Worm (Caenorhabditis elegans) whole organism, L4 larva: Measurements from ENCODE around the gene F21D9.1.

Source experiments
- D1046.2 ChIP-seq: fragments of 200-800 bp; sonication (Bioruptor generic); IDR thresholded peaks from 2 replicates; pipeline ENCODE4 v1.3.6; 2022; ENCODE audit warnings: missing genetic modification characterization, missing compliant biosample characterization
- F37D6.2 ChIP-seq: sonication (generic microtip); optimal IDR thresholded peaks from 2 replicates; lab custom pipeline; 2016; ENCODE audit warnings: mild to moderate bottlenecking, missing genetic modification characterization, missing compliant biosample characterization
- T26A8.4 ChIP-seq: fragments of 200-800 bp; sonication (Bioruptor generic); IDR thresholded peaks from 2 replicates; pipeline ENCODE4 v1.3.6; 2022; ENCODE audit warnings: missing genetic modification characterization, missing compliant biosample characterization
- Y5F2A.4 ChIP-seq: fragments of 200-800 bp; sonication (Bioruptor generic); optimal IDR thresholded peaks from 2 replicates; lab custom pipeline; 2018; ENCODE audit warnings: mild to moderate bottlenecking, missing genetic modification characterization, missing compliant biosample characterization
- Y75B8A.6 ChIP-seq: fragments of 200-800 bp; sonication (Bioruptor generic); IDR thresholded peaks from 2 replicates; pipeline ENCODE4 v1.3.6; 2022; ENCODE audit warnings: missing genetic modification reagents, missing genetic modification characterization, missing compliant biosample characterization
- ZK337.2 ChIP-seq: fragments of 200-800 bp; sonication (Bioruptor generic); IDR thresholded peaks from 2 replicates; pipeline ENCODE4 v1.3.6; 2022; ENCODE audit warnings: missing genetic modification reagents, missing genetic modification characterization, missing compliant biosample characterization
- aha-1 ChIP-seq: fragments of 150-350 bp; peaks from one replicate; lab custom pipeline; 2014; ENCODE audit warnings: missing biosample characterization, missing genetic modification characterization
- aly-2 ChIP-seq: sonication (generic microtip); optimal IDR thresholded peaks from 2 replicates; lab custom pipeline; 2018; ENCODE audit warnings: missing biosample characterization, missing genetic modification characterization
- arid-1 ChIP-seq: fragments of 200-800 bp; sonication (Bioruptor generic); conservative IDR thresholded peaks from 2 replicates; pipeline ENCODE4 v1.3.6; 2022; ENCODE audit warnings: missing genetic modification reagents, missing genetic modification characterization, missing compliant biosample characterization
- attf-4 ChIP-seq: sonication (generic microtip); optimal IDR thresholded peaks from 3 replicates; lab custom pipeline; 2017; ENCODE audit warnings: missing biosample characterization, missing genetic modification characterization
- ceh-28 ChIP-seq: fragments of 150-350 bp; optimal IDR thresholded peaks from 2 replicates; lab custom pipeline; 2014; ENCODE audit warnings: missing biosample characterization, missing genetic modification reagents, missing genetic modification characterization
- ceh-62 ChIP-seq: sonication (generic microtip); optimal IDR thresholded peaks from 2 replicates; lab custom pipeline; 2017; ENCODE audit warnings: missing biosample characterization, missing genetic modification characterization
- ctbp-1 ChIP-seq: fragments of 200-800 bp; sonication (Bioruptor generic); IDR thresholded peaks from 2 replicates; pipeline ENCODE4 v1.3.6; 2022; ENCODE audit warnings: missing genetic modification reagents, missing genetic modification characterization, missing compliant biosample characterization
- daf-12 ChIP-seq: fragments of 150-350 bp; optimal IDR thresholded peaks from 2 replicates; lab custom pipeline; 2014; ENCODE audit warnings: missing biosample characterization, missing genetic modification reagents, missing genetic modification characterization
- dmd-6 ChIP-seq: fragments of 200-800 bp; sonication (Bioruptor generic); IDR thresholded peaks from 2 replicates; pipeline ENCODE4 v1.3.6; 2022; ENCODE audit warnings: missing genetic modification reagents, missing genetic modification characterization, missing compliant biosample characterization
- dmd-9 ChIP-seq: fragments of 200-800 bp; sonication (Bioruptor generic); IDR thresholded peaks from 2 replicates; pipeline ENCODE4 v1.3.6; 2022; ENCODE audit warnings: missing genetic modification reagents, missing genetic modification characterization, missing compliant biosample characterization
- dpl-1 ChIP-seq: fragments of 150-350 bp; optimal IDR thresholded peaks from 2 replicates; lab custom pipeline; 2014; ENCODE audit warnings: missing biosample characterization, missing genetic modification reagents, missing genetic modification characterization
- duxl-1 ChIP-seq: sonication (generic microtip); optimal IDR thresholded peaks from 2 replicates; lab custom pipeline; 2016; ENCODE audit warnings: mild to moderate bottlenecking, missing genetic modification characterization, moderate library complexity, missing compliant biosample characterization; ENCODE audit not compliant: poor library complexity
- egl-27 ChIP-seq: sonication (generic microtip); optimal IDR thresholded peaks from 3 replicates; lab custom pipeline; 2017; ENCODE audit warnings: missing biosample characterization, missing genetic modification reagents, missing genetic modification characterization
- fos-1 ChIP-seq: fragments of 150-350 bp; optimal IDR thresholded peaks from 2 replicates; lab custom pipeline; 2014; ENCODE audit warnings: missing biosample characterization, missing genetic modification characterization
- gei-8 ChIP-seq: fragments of 200-800 bp; sonication (Bioruptor generic); optimal IDR thresholded peaks from 2 replicates; lab custom pipeline; 2018; ENCODE audit warnings: mild to moderate bottlenecking, missing genetic modification characterization, missing compliant biosample characterization
- hif-1 ChIP-seq, 2 experiments: sonication (generic microtip); optimal IDR thresholded peaks; 2 replicates each; lab custom pipeline; 2016 to 2017; ENCODE audit warnings: missing compliant biosample characterization in 2 of 2, missing genetic modification characterization in 2 of 2, missing genetic modification reagents in 2 of 2, missing genotype in 2 of 2, mild to moderate bottlenecking in 1 of 2
- lim-7 ChIP-seq: fragments of 200-800 bp; sonication (Bioruptor generic); IDR thresholded peaks from 2 replicates; pipeline ENCODE4 v1.3.6; 2022; ENCODE audit warnings: missing genetic modification characterization, missing compliant biosample characterization
- lin-29 ChIP-seq: fragments of 200-800 bp; sonication (Bioruptor generic); IDR thresholded peaks from 2 replicates; pipeline ENCODE4 v1.3.6; 2022; ENCODE audit warnings: missing genetic modification reagents, missing genetic modification characterization, missing compliant biosample characterization
- lin-39 ChIP-seq: fragments of 150-350 bp; optimal IDR thresholded peaks from 2 replicates; lab custom pipeline; 2014; ENCODE audit warnings: missing biosample characterization, missing genetic modification reagents, missing genetic modification characterization
- madf-5 ChIP-seq, 2 experiments: fragments of 200-800 bp; sonication (Bioruptor generic); IDR thresholded peaks; 2 replicates each; pipeline ENCODE4 v1.3.6; 2022; ENCODE audit warnings: missing compliant biosample characterization in 2 of 2, missing genetic modification characterization in 2 of 2
- madf-9 ChIP-seq: fragments of 200-800 bp; sonication (Bioruptor generic); conservative IDR thresholded peaks from 2 replicates; pipeline ENCODE4 v1.3.6; 2022; ENCODE audit warnings: missing genetic modification reagents, missing genetic modification characterization, missing compliant biosample characterization
- mdt-29 ChIP-seq: fragments of 200-800 bp; sonication (Bioruptor generic); IDR thresholded peaks from 2 replicates; pipeline ENCODE4 v1.3.6; 2022; ENCODE audit warnings: missing genetic modification reagents, missing genetic modification characterization, missing compliant biosample characterization
- mxl-2 ChIP-seq: fragments of 200-800 bp; sonication (Bioruptor generic); conservative IDR thresholded peaks from 2 replicates; pipeline ENCODE4 v1.3.6; 2022; ENCODE audit warnings: missing genetic modification reagents, missing genetic modification characterization, missing compliant biosample characterization
- mxl-3 ChIP-seq: fragments of 200-800 bp; sonication (Bioruptor generic); optimal IDR thresholded peaks from 2 replicates; lab custom pipeline; 2018; ENCODE audit warnings: mild to moderate bottlenecking, missing genetic modification characterization, missing compliant biosample characterization
- nhr-10 ChIP-seq: fragments of 150-350 bp; optimal IDR thresholded peaks from 2 replicates; lab custom pipeline; 2014; ENCODE audit warnings: missing biosample characterization, missing genetic modification characterization
- nhr-102 ChIP-seq: sonication (generic microtip); optimal IDR thresholded peaks from 2 replicates; lab custom pipeline; 2016; ENCODE audit warnings: mild to moderate bottlenecking, missing genetic modification characterization, moderate library complexity, missing compliant biosample characterization
- nhr-111 ChIP-seq: fragments of 200-800 bp; sonication (Bioruptor generic); optimal IDR thresholded peaks from 2 replicates; lab custom pipeline; 2018; ENCODE audit warnings: mild to moderate bottlenecking, missing genetic modification characterization, missing compliant biosample characterization
- nhr-41 ChIP-seq: fragments of 200-800 bp; sonication (Bioruptor generic); IDR thresholded peaks from 2 replicates; pipeline ENCODE4 v1.3.6; 2022; ENCODE audit warnings: missing genetic modification reagents, missing genetic modification characterization, missing compliant biosample characterization
- pha-4 ChIP-seq, 2 experiments: fragments of 150-350 bp in 1 of 2; fragments of 200-800 bp in 1 of 2; sonication (Bioruptor generic) in 1 of 2; IDR thresholded peaks in 1 of 2; optimal IDR thresholded peaks in 1 of 2; 2 replicates each; pipeline versions ENCODE4 v1.3.6 to Lab custom; 2014 to 2022; ENCODE audit warnings: missing genetic modification characterization in 2 of 2, missing genetic modification reagents in 2 of 2, missing biosample characterization in 1 of 2, missing compliant biosample characterization in 1 of 2
- pqm-1 ChIP-seq: sonication (generic microtip); optimal IDR thresholded peaks from 2 replicates; lab custom pipeline; 2017; ENCODE audit warnings: missing biosample characterization, missing genetic modification characterization
- skn-1 ChIP-seq: fragments of 150-350 bp; optimal IDR thresholded peaks from 2 replicates; lab custom pipeline; 2014; ENCODE audit warnings: missing biosample characterization, missing genetic modification characterization
- spr-1 ChIP-seq: sonication (generic microtip); optimal IDR thresholded peaks from 2 replicates; lab custom pipeline; 2016; ENCODE audit warnings: mild to moderate bottlenecking, missing genetic modification characterization, missing compliant biosample characterization
- tag-97 ChIP-seq: fragments of 200-800 bp; sonication (Bioruptor generic); IDR thresholded peaks from 2 replicates; pipeline ENCODE4 v1.3.6; 2022; ENCODE audit warnings: missing genetic modification characterization, missing compliant biosample characterization
- unc-62 ChIP-seq, 3 experiments: fragments of 150-350 bp in 1 of 3; sonication (generic microtip); optimal IDR thresholded peaks in 2 of 3; peaks in 1 of 3; 1 replicate in 1 of 3; 2 replicates in 2 of 3; lab custom pipeline; 2014 to 2017; ENCODE audit warnings: missing biosample characterization in 3 of 3, missing genetic modification characterization in 3 of 3, missing genetic modification reagents in 3 of 3, missing genotype in 1 of 3
- zfp-3 ChIP-seq: fragments of 200-800 bp; sonication (Bioruptor generic); conservative IDR thresholded peaks from 2 replicates; pipeline ENCODE4 v1.3.6; 2022; ENCODE audit warnings: missing genetic modification reagents, missing genetic modification characterization, missing compliant biosample characterization

The F21D9.1 gene

DNA sequence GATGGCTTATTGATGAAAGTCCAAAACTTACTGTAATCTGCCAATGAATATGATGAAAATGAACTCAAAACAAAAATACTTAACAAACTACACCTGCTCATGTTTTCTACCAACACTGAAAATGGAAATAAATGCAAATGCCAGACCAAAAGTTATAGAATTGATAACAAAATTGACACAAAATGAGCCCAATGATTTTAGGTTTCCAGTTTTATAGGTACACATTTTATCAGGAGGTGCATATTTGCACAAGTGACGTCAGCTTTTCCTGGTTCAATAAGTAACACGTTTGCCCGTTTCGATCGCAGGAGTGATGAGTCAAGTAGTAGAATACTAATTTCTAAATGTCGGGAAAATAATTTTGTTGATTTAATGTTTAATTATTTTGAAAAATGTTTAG is 32.5 kb downstream of the F21D9.1 start, which contains the start of gene F55C9.6:
TSS of gene F55C9.6 (minus strand) at position 101 of the 400 bp plus-strand sequence.
- TF ChIP-seq arid-1 (GFP tag; lab: Robert Waterston, UW) (no peak), D1046.2 (no peak)

DNA sequence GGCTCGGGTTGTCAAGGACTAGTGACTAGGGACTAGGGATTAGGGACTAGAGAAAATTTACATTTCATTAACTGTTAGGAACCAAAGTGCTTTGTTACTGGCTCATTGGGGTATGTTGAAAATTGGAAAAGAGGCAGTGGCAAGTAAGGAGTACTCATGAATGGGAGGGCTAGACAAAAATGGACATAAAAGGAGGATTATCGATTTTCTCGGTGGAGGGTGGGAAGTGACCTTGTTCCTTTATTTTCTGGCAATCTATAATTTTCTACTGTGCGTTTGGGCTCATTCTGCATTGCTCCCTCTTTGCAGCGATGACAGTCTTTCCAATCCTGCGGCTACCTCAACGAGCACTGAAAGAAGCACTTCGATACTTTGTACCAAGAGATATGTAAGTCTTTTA is 33.3 kb downstream of the F21D9.1 start, which contains the start of gene fbxb-60:
TSS of gene fbxb-60 (plus strand) at position 301 of the 400 bp plus-strand sequence.
- TF ChIP-seq lim-7 (GFP tag; lab: Robert Waterston, UW) (no peak), aha-1 (tag; lab: Kevin White, UChicago) (peak; percentile 76), gei-8 (GFP tag; lab: Kevin White, UChicago) (no peak), fos-1 (no peak), F37D6.2 (tag; lab: Kevin White, UChicago) (no peak), mxl-2 (GFP tag; lab: Robert Waterston, UW) (no peak), ceh-28 (peak; percentile 9)

DNA sequence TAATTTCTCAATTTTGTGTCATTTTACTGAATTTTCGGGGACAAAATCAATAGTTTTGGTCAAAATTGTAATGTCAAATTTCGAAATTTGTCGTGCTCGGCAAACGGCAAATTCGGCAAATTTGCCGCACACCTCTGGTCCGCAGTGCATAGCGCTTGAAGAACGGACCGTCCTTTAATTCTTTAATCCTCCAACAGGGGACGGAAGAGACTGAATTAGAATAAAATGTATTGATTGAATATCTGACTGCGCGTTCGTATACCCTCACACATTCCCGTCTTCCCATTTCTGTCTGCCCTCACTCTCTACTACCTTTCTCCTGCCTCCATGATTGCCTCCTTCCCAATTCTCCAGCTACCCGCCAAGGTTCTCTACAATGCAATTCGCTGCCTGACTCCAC is 35.0 kb downstream of the F21D9.1 start, which contains the start of gene F55C9.14:
TSS of gene F55C9.14 (plus strand) at position 301 of the 400 bp plus-strand sequence.
- TF ChIP-seq Y75B8A.6 (GFP tag; lab: Robert Waterston, UW) (no peak), hif-1 (tag; optimal IDR thresholded peaks at IDR 0.05; lab: Kevin White, UChicago) (no peak), nhr-102 (no peak), mxl-2 (GFP tag; lab: Robert Waterston, UW) (no peak), zfp-3 (GFP tag; lab: Robert Waterston, UW) (no peak), daf-12 (tag; lab: Kevin White, UChicago) (no peak), egl-27 (tag; lab: Kevin White, UChicago) (no peak), attf-4 (tag; lab: Kevin White, UChicago) (no peak), madf-9 (no peak), unc-62 (GFP tag; optimal IDR thresholded peaks at IDR 0.05 in 1 of 2; lab: Kevin White, UChicago) (no peak), unc-62 (tag; optimal IDR thresholded peaks at IDR 0.05; lab: Kevin White, UChicago) (no peak), tag-97 (no peak), nhr-111 (GFP tag; lab: Kevin White, UChicago) (no peak), duxl-1 (tag; lab: Kevin White, UChicago) (no peak), ctbp-1 (GFP tag; lab: Robert Waterston, UW) (no peak)

DNA sequence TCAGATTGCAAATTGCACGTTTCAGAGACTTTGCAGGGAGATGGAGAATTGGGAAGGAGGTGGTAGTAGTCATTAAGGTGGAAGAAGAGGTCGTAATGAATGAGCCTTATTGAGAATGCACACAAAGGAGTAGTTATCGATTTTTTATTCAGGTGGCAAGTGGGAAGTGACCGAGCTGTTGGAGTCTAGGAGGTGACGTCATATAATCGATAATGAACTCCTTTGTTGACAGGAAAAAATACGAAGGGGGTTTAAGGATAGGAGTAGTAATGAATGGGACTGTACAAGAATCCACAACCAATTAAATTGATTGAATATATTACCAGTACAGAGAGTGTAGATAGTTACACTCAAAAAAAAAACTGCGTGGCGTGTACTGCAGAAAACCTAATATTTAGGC is 37.7 kb downstream of the F21D9.1 start, which contains the start of gene fbxb-62:
TSS of gene fbxb-62 (minus strand) at position 101 of the 400 bp plus-strand sequence.
- no peak for TF ChIP-seq dmd-6
- no peak for TF ChIP-seq daf-12 (tag; lab: Kevin White, UChicago)
- TF ChIP-seq skn-1, result no peak
- no peak for TF ChIP-seq lin-39 (tag; lab: Kevin White, UChicago)
- no peak for TF ChIP-seq aly-2 (tag; lab: Kevin White, UChicago)
- TF ChIP-seq pha-4 (GFP tag; IDR thresholded peaks at IDR 0.05; lab: Robert Waterston, UW), result no peak
- no peak for TF ChIP-seq pha-4 (tag; optimal IDR thresholded peaks at IDR 0.05; lab: Kevin White, UChicago)
- no peak for TF ChIP-seq pqm-1 (tag; lab: Kevin White, UChicago)
- TF ChIP-seq ceh-62, result no peak
- no peak for TF ChIP-seq nhr-111 (GFP tag; lab: Kevin White, UChicago)
- no peak for TF ChIP-seq spr-1 (tag; lab: Kevin White, UChicago)
- TF ChIP-seq mxl-3 (GFP tag; lab: Kevin White, UChicago), result no peak
- no peak for TF ChIP-seq arid-1 (GFP tag; lab: Robert Waterston, UW)
- TF ChIP-seq, all 104 proteins: peak for 0

DNA sequence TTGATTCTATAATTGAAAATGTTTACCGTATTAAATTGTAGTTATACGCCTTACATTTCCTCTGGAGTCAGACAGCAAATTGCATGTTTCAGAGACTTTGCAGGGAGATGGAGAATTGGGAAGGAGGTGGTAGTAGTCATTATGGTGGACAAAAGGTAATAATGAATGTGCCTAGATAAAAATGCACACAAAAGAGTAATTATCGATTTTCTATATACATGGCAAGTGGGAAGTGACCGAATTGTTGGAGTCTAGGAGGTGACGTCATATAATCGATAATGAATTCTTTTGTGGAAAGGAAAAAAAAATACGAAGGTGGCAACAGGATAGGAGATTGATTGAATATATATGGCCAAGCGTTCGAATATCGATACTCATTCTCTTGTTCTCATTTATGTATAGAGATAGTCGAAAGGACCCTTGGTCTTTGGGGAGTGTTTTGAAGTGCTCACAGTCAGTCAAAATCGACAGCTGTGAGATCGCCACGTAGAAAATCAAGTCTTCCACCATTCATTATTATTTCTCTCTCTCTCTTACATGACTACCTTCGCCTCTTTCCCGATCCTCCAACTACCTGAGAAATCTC is 39.4 kb downstream of the F21D9.1 start, which contains the start of the genes fbxb-63 and fbxb-61:
TSS of gene fbxb-63 (minus strand) at position 142 of the 586 bp plus-strand sequence.
TSS of gene fbxb-61 (plus strand) at position 536 of the 586 bp plus-strand sequence.
- TF ChIP-seq dmd-9 (GFP tag; lab: Robert Waterston, UW) (no peak), dpl-1 (GFP tag; lab: Kevin White, UChicago) (no peak), mdt-29 (GFP tag; lab: Robert Waterston, UW) (no peak), nhr-10 (tag; lab: Kevin White, UChicago) (no peak), ceh-28 (peak; percentile 25), attf-4 (tag; lab: Kevin White, UChicago) (no peak), nhr-102 (no peak), Y5F2A.4 (GFP tag; lab: Kevin White, UChicago) (no peak), fos-1 (no peak), madf-5 (GFP tag; IDR thresholded peaks at IDR 0.05; lab: Robert Waterston, UW) (no peak), aha-1 (tag; lab: Kevin White, UChicago) (peak; percentile 58), D1046.2 (no peak), nhr-41 (GFP tag; lab: Robert Waterston, UW) (no peak), T26A8.4 (GFP tag; lab: Robert Waterston, UW) (no peak), arid-1 (GFP tag; lab: Robert Waterston, UW) (no peak), ZK337.2 (GFP tag; lab: Robert Waterston, UW) (no peak), lin-29 (GFP tag; lab: Robert Waterston, UW) (no peak)
